Fruit fly (Drosophila melanogaster) whole organism, wandering third instar larva: ENCODE measurements around the gene CG42263.
A peak's percentile ranks its signal among the peaks of the same experiment; 100 is the strongest.

Experiments used
- Abd-B ChIP-seq: fragments of >200 bp; optimal IDR thresholded peaks from 2 replicates; lab custom pipeline; 2017; ENCODE audit warnings: missing biosample characterization, missing genetic modification characterization
- CG32264 ChIP-seq: fragments of 200-800 bp; sonication (Bioruptor generic); optimal IDR thresholded peaks from 2 replicates; lab custom pipeline; 2016; ENCODE audit warnings: missing biosample characterization, missing genetic modification characterization
- CG9705 ChIP-seq: fragments of 200-800 bp; sonication (Bioruptor generic); optimal IDR thresholded peaks from 2 replicates; lab custom pipeline; 2018; ENCODE audit warnings: missing biosample characterization, mild to moderate bottlenecking, missing genetic modification characterization
- CrebA ChIP-seq: fragments of 200-800 bp; sonication (Bioruptor generic); optimal IDR thresholded peaks from 2 replicates; lab custom pipeline; 2016; ENCODE audit warnings: missing biosample characterization, mild to moderate bottlenecking, missing genetic modification characterization, borderline replicate concordance
- Dfd ChIP-seq: fragments of >200 bp; optimal IDR thresholded peaks from 2 replicates; lab custom pipeline; 2017; ENCODE audit warnings: missing biosample characterization, missing genetic modification characterization
- Dif ChIP-seq: fragments of 200-275, 200-300 bp; sonication (Bioruptor generic); optimal IDR thresholded peaks from 2 replicates; lab custom pipeline; 2018; ENCODE audit warnings: missing biosample characterization, missing genetic modification characterization; ENCODE audit not compliant: partially characterized antibody
- GATAd ChIP-seq: sonication (Bioruptor generic); optimal IDR thresholded peaks from 2 replicates; lab custom pipeline; 2016; ENCODE audit warnings: missing biosample characterization, missing genetic modification characterization
- HLH106 ChIP-seq: fragments of 200-800 bp; optimal IDR thresholded peaks from 3 replicates; lab custom pipeline; 2019; ENCODE audit warnings: missing biosample characterization, mild to moderate bottlenecking, missing genetic modification characterization, moderate library complexity
- Hnf4 ChIP-seq: fragments of 200-800 bp; sonication (Bioruptor generic); optimal IDR thresholded peaks from 2 replicates; lab custom pipeline; 2016; ENCODE audit warnings: missing biosample characterization, mild to moderate bottlenecking, missing genetic modification characterization
- Hr78 ChIP-seq: fragments of >200 bp; optimal IDR thresholded peaks from 2 replicates; lab custom pipeline; 2017; ENCODE audit warnings: missing biosample characterization, missing genetic modification characterization
- Hr83 ChIP-seq: fragments of 200-300 bp; sonication (Bioruptor generic); optimal IDR thresholded peaks from 2 replicates; lab custom pipeline; 2016; ENCODE audit warnings: missing biosample characterization, mild to moderate bottlenecking, missing genetic modification characterization, moderate library complexity; ENCODE audit not compliant: poor library complexity, severe bottlenecking
- Jra ChIP-seq: sonication (Bioruptor generic); optimal IDR thresholded peaks from 2 replicates; lab custom pipeline; 2016; ENCODE audit warnings: missing biosample characterization, missing genetic modification characterization
- Mio ChIP-seq: sonication (Bioruptor generic); optimal IDR thresholded peaks from 2 replicates; lab custom pipeline; 2016; ENCODE audit warnings: missing biosample characterization, missing genetic modification characterization
- Myc ChIP-seq: fragments of >200 bp; optimal IDR thresholded peaks from 2 replicates; lab custom pipeline; 2017
- N ChIP-seq: fragments of >200 bp; optimal IDR thresholded peaks from 2 replicates; lab custom pipeline; 2018; ENCODE audit warnings: missing biosample characterization, missing external identifiers, missing genetic modification characterization
- OdsH ChIP-seq: fragments of 200-800 bp; sonication (Bioruptor generic); optimal IDR thresholded peaks from 2 replicates; lab custom pipeline; 2016; ENCODE audit warnings: missing biosample characterization, mild to moderate bottlenecking, missing genetic modification characterization
- Rel ChIP-seq, 2 experiments: fragments of 200-800 bp; sonication (Bioruptor generic) in 1 of 2; optimal IDR thresholded peaks; 2 replicates in 1 of 2; 3 replicates in 1 of 2; lab custom pipeline; 2016 to 2019; ENCODE audit warnings: mild to moderate bottlenecking in 2 of 2, missing biosample characterization in 2 of 2, missing genetic modification characterization in 2 of 2, moderate library complexity in 1 of 2
- Sp1 ChIP-seq: fragments of 200-800 bp; sonication (Bioruptor generic); optimal IDR thresholded peaks from 3 replicates; lab custom pipeline; 2019; ENCODE audit warnings: missing biosample characterization, mild to moderate bottlenecking, missing genetic modification characterization, moderate library complexity
- Vsx2 ChIP-seq: fragments of 200-300, 225-300 bp; sonication (Bioruptor generic); optimal IDR thresholded peaks from 2 replicates; lab custom pipeline; 2018; ENCODE audit warnings: missing biosample characterization, missing genetic modification characterization; ENCODE audit not compliant: partially characterized antibody
- br ChIP-seq: fragments of 200-800 bp; sonication (Bioruptor generic); optimal IDR thresholded peaks from 2 replicates; lab custom pipeline; 2016; ENCODE audit warnings: missing biosample characterization, missing genetic modification characterization
- dl ChIP-seq, 2 experiments: fragments of 175-275, 200-275 bp in 1 of 2; fragments of 200-275 bp in 1 of 2; sonication (Bioruptor generic); optimal IDR thresholded peaks; lab custom pipeline; 2018; ENCODE audit warnings: mild to moderate bottlenecking in 2 of 2, missing biosample characterization in 2 of 2, missing genetic modification characterization in 2 of 2, moderate library complexity in 2 of 2; ENCODE audit not compliant: partially characterized antibody in 2 of 2, insufficient read depth in 1 of 2
- dmrt93B ChIP-seq: fragments of 200-800 bp; sonication (Bioruptor generic); optimal IDR thresholded peaks from 2 replicates; lab custom pipeline; 2018; ENCODE audit warnings: missing biosample characterization, mild to moderate bottlenecking, missing genetic modification characterization
- dsf ChIP-seq: sonication (Bioruptor generic); optimal IDR thresholded peaks from 2 replicates; lab custom pipeline; 2016; ENCODE audit warnings: missing biosample characterization, missing genetic modification characterization, borderline replicate concordance
- ey ChIP-seq: fragments of 200-800 bp; sonication (Bioruptor generic); optimal IDR thresholded peaks from 2 replicates; lab custom pipeline; 2016; ENCODE audit warnings: missing biosample characterization, missing genetic modification characterization
- foxo ChIP-seq, 2 experiments: fragments of 200-800 bp; sonication (Bioruptor generic); optimal IDR thresholded peaks; 2 replicates in 1 of 2; 3 replicates in 1 of 2; lab custom pipeline; 2016 to 2017; ENCODE audit warnings: missing biosample characterization in 2 of 2, missing genetic modification characterization in 2 of 2
- fru ChIP-seq: fragments of 200-800 bp; sonication (Bioruptor generic); optimal IDR thresholded peaks from 3 replicates; lab custom pipeline; 2016; ENCODE audit warnings: missing biosample characterization, mild to moderate bottlenecking, missing genetic modification characterization
- h ChIP-seq: fragments of 200-800 bp; sonication (Bioruptor generic); optimal IDR thresholded peaks from 3 replicates; lab custom pipeline; 2016; ENCODE audit warnings: missing biosample characterization, mild to moderate bottlenecking, missing genetic modification characterization
- jim ChIP-seq: fragments of 175-275, 200-325 bp; sonication (Bioruptor generic); optimal IDR thresholded peaks from 2 replicates; lab custom pipeline; 2016; ENCODE audit warnings: missing biosample characterization, mild to moderate bottlenecking, missing genetic modification characterization
- lola ChIP-seq: fragments of >200 bp; optimal IDR thresholded peaks from 2 replicates; lab custom pipeline; 2017; ENCODE audit warnings: missing biosample characterization, missing genetic modification characterization
- pan ChIP-seq: fragments of >200 bp; optimal IDR thresholded peaks from 2 replicates; lab custom pipeline; 2017
- psq ChIP-seq: fragments of 200-800 bp; sonication (Bioruptor generic); optimal IDR thresholded peaks from 3 replicates; lab custom pipeline; 2017; ENCODE audit warnings: missing biosample characterization, mild to moderate bottlenecking, missing genetic modification characterization, moderate library complexity
- rgr ChIP-seq: fragments of 200-800 bp; sonication (Bioruptor generic); optimal IDR thresholded peaks from 3 replicates; lab custom pipeline; 2016; ENCODE audit warnings: missing biosample characterization, mild to moderate bottlenecking, missing genetic modification characterization
- sage ChIP-seq: fragments of 200-800 bp; sonication (Bioruptor generic); optimal IDR thresholded peaks from 2 replicates; lab custom pipeline; 2016; ENCODE audit warnings: missing biosample characterization, mild to moderate bottlenecking, missing genetic modification characterization
- sv ChIP-seq: fragments of 200-800 bp; sonication (Bioruptor generic); optimal IDR thresholded peaks from 3 replicates; lab custom pipeline; 2016; ENCODE audit warnings: missing biosample characterization, missing genetic modification characterization
- tai ChIP-seq: sonication (Bioruptor generic); optimal IDR thresholded peaks from 2 replicates; lab custom pipeline; 2016; ENCODE audit warnings: missing biosample characterization, missing genetic modification characterization
- usp ChIP-seq: fragments of >200 bp; optimal IDR thresholded peaks from 2 replicates; lab custom pipeline; 2017; ENCODE audit warnings: missing biosample characterization, missing genetic modification characterization
- woc ChIP-seq: sonication (Bioruptor generic); optimal IDR thresholded peaks from 2 replicates; lab custom pipeline; 2016; ENCODE audit warnings: missing biosample characterization, mild to moderate bottlenecking, missing genetic modification characterization

Gene CG42263

DNA sequence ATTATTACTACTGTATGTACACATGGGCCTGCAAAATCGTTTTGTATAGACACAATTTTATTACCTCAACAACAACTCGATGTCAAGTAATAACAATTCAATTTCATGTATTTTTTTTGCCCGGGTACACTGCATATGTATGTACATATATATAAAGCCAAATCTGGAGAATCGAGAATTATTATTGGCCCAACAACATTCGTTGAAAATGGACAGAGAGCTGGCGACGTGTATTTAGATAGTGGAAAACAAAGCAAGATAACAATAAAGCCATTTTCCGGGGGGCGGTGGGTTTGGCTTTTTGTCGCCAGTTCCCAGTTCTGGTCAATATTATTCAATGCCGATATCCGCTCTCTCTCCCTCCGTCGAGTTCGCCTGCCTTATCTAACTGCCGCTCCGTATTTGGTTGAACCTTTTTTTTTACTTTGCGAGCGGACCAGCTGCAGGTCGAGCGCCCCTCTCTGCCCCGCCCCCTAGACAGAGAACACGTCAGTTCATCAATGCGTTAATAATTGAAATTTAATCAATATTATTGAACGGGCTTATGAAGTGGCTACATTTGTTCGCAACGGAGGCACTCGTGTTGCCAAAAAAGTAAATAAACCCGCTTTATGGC lies 25.8 kb downstream of the CG42263 start:
- TF ChIP-seq jim (GFP tag; lab: Kevin White, UChicago) (peak; percentile 95), foxo (GFP tag; optimal IDR thresholded peaks at IDR 0.05; lab: Kevin White, UChicago) (peak in 1 of 2 experiments; percentile 0), fru (GFP tag; lab: Kevin White, UChicago) (peak; percentile 46), Dif (GFP tag; lab: Kevin White, UChicago) (peak; percentile 31), Rel (GFP tag; optimal IDR thresholded peaks at IDR 0.05; lab: Kevin White, UChicago) (no peak), Rel (tag; optimal IDR thresholded peaks at IDR 0.05; lab: Kevin White, UChicago) (no peak), h (GFP tag; lab: Kevin White, UChicago) (peak; percentile 50), Jra (GFP tag; lab: Kevin White, UChicago) (no peak)

DNA sequence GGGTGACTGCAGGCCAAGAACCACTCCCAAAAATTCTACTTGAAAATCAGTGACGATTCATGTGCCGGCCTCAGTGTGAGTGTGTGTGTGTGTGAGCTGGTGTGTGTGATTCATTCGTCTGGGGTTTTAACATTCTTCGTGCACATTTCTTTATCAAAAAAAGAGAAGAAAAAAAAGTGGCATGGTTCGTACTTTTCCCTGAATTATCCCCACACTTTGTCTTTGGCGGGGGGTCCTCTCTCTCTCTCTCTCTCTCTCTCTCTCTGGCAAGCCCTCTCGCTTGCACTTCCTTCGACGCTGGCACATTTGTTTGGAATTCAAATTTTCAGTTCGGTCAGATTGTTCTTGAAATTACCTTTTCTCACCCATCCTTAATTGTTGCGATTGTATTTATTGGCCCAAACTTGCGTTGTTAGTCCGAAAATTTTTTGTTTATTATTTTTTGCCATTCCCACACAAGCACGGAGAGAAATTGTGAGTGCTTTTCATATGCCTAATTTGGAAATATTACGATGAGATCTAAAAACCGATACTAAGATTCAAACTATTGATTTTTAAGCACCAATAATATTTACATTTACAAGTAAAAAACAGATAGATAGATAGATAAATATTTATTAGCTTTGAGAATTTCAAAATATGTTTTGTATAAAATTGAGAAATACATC lies 26.4 kb downstream of the CG42263 start:
- TF ChIP-seq psq (GFP tag; lab: Kevin White, UChicago) (peak; percentile 23), OdsH (peak; percentile 20), fru (GFP tag; lab: Kevin White, UChicago) (peak; percentile 7), Dif (GFP tag; lab: Kevin White, UChicago) (peak; percentile 47), Dfd (peak; percentile 18), Hnf4 (GFP tag; lab: Kevin White, UChicago) (no peak), foxo (GFP tag; optimal IDR thresholded peaks at IDR 0.05; lab: Kevin White, UChicago) (peak in 1 of 2 experiments; percentile 45), sv (no peak), ey (GFP tag; lab: Kevin White, UChicago) (peak; percentile 10), Mio (GFP tag; lab: Kevin White, UChicago) (no peak), CG32264 (GFP tag; lab: Kevin White, UChicago) (no peak), jim (GFP tag; lab: Kevin White, UChicago) (peak; percentile 20), Vsx2 (GFP tag; lab: Kevin White, UChicago) (no peak), h (GFP tag; lab: Kevin White, UChicago) (peak; percentile 39), tai (GFP tag; lab: Kevin White, UChicago) (no peak), lola (GFP tag; lab: Kevin White, UChicago) (no peak), rgr (GFP tag; lab: Kevin White, UChicago) (peak; percentile 35), Rel (GFP tag; optimal IDR thresholded peaks at IDR 0.05; lab: Kevin White, UChicago) (no peak), Rel (tag; optimal IDR thresholded peaks at IDR 0.05; lab: Kevin White, UChicago) (peak; percentile 84), woc (peak; percentile 42), dmrt93B (GFP tag; lab: Kevin White, UChicago) (no peak), Jra (GFP tag; lab: Kevin White, UChicago) (no peak), HLH106 (tag; lab: Kevin White, UChicago) (peak; percentile 35)

DNA sequence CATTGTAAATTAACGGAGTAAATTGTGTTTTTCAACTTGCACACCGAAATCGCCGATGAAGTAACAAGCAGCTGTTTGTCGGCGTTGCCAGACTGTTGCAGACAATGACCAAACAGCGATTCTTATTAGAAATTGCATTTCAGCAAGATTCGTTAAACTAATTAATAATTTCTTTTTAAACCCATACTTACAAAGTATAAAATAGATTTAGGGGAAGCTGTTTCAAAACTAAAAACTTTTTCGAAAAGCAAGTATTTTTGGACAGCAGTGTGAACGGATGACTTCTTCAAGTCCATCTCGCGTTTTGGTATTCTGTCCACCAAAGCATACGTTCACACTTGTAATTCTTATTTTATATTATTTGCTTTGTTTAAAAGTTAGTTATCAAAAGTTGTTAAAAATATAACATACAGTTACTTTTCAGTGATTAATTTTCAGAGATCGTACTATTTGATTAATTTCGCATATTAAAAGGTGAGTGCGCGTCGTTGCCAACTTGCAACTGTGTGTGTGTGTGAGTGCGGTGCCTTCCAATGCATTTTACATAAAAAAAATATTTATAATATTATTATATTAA lies 27.1 kb downstream of the CG42263 start, which contains the start of the genes CG8004 and RhoGDI:
CG8004 (minus strand) TSS at position 74 of the 577 bp plus-strand sequence.
RhoGDI (plus strand) TSS at position 309 of the 577 bp plus-strand sequence.
- TF ChIP-seq usp (GFP tag; lab: Kevin White, UChicago): no peak
- TF ChIP-seq Hnf4 (GFP tag; lab: Kevin White, UChicago): peak; percentile 79
- no peak for TF ChIP-seq CrebA (GFP tag; lab: Kevin White, UChicago)
- no peak for TF ChIP-seq dl (GFP tag; optimal IDR thresholded peaks at IDR 0.05; lab: Kevin White, UChicago; ENCODE audit: insufficient read depth in 1 of 2, partially characterized antibody in 2 of 2)
- no peak for TF ChIP-seq Jra (GFP tag; lab: Kevin White, UChicago)
- no peak for TF ChIP-seq Vsx2 (GFP tag; lab: Kevin White, UChicago)
- TF ChIP-seq Rel (GFP tag; optimal IDR thresholded peaks at IDR 0.05; lab: Kevin White, UChicago): no peak
- peak; percentile 36 for TF ChIP-seq Rel (tag; optimal IDR thresholded peaks at IDR 0.05; lab: Kevin White, UChicago)
- TF ChIP-seq h (GFP tag; lab: Kevin White, UChicago): peak; percentile 69
- no peak for TF ChIP-seq Myc (lab: Kevin White, UChicago)
- TF ChIP-seq N (GFP tag; lab: Kevin White, UChicago): no peak
- TF ChIP-seq Hr83 (GFP tag; lab: Kevin White, UChicago): peak; percentile 44
- no peak for TF ChIP-seq dsf
- no peak for TF ChIP-seq lola (GFP tag; lab: Kevin White, UChicago)
- TF ChIP-seq CG32264 (GFP tag; lab: Kevin White, UChicago): peak; percentile 52
- TF ChIP-seq fru (GFP tag; lab: Kevin White, UChicago): peak; percentile 84
- TF ChIP-seq Mio (GFP tag; lab: Kevin White, UChicago): no peak
- no peak for TF ChIP-seq Abd-B (GFP tag; lab: Kevin White, UChicago)
- TF ChIP-seq Dfd: no peak
- TF ChIP-seq br (GFP tag; lab: Kevin White, UChicago): peak; percentile 12
- TF ChIP-seq Hr78 (GFP tag; lab: Kevin White, UChicago): no peak
- peak in 1 of 2 experiments; percentile 75 for TF ChIP-seq foxo (GFP tag; optimal IDR thresholded peaks at IDR 0.05; lab: Kevin White, UChicago)
- TF ChIP-seq CG9705 (GFP tag; lab: Kevin White, UChicago): peak; percentile 42
- TF ChIP-seq Sp1 (GFP tag; lab: Kevin White, UChicago): peak; percentile 28
- no peak for TF ChIP-seq jim (GFP tag; lab: Kevin White, UChicago)
- no peak for TF ChIP-seq dmrt93B (GFP tag; lab: Kevin White, UChicago)
- no peak for TF ChIP-seq tai (GFP tag; lab: Kevin White, UChicago)
- TF ChIP-seq ey (GFP tag; lab: Kevin White, UChicago): peak; percentile 70
- TF ChIP-seq rgr (GFP tag; lab: Kevin White, UChicago): peak; percentile 62
- TF ChIP-seq pan: no peak
- TF ChIP-seq Dif (GFP tag; lab: Kevin White, UChicago): no peak
- TF ChIP-seq psq (GFP tag; lab: Kevin White, UChicago): peak; percentile 23
- no peak for TF ChIP-seq GATAd (GFP tag; lab: Kevin White, UChicago)
- no peak for TF ChIP-seq sage (GFP tag; lab: Kevin White, UChicago)
- TF ChIP-seq OdsH: peak; percentile 45
- TF ChIP-seq woc: peak; percentile 12
